Fruit fly (Drosophila melanogaster): ENCODE measurements around the gene CG9121.

- TF ChIP-seq CG7368 (GFP tag; optimal IDR thresholded peaks at IDR 0.05) = no peak
- no peak for TF ChIP-seq Sox102F (GFP tag; optimal IDR thresholded peaks at IDR 0.05)
Observed at dm6 chr2L:5072357-5072756, 21.5 kb upstream of the CG9121 start.

Measured in whole organism, prepupa.